Worm (Caenorhabditis elegans) whole organism, L2 larva: ENCODE data around the gene F46F2.3.

ENCODE experiments used
- C34F6.9 ChIP-seq: fragments of 150-350 bp; optimal IDR thresholded peaks from 2 replicates; lab custom pipeline; 2014; ENCODE audit warnings: missing biosample characterization, missing genetic modification characterization
- F13H6.1 ChIP-seq: sonication (generic microtip); optimal IDR thresholded peaks from 2 replicates; lab custom pipeline; 2016; ENCODE audit warnings: missing genetic modification characterization, missing compliant biosample characterization
- R02D3.7 ChIP-seq: fragments of 150-350 bp; optimal IDR thresholded peaks from 2 replicates; lab custom pipeline; 2014; ENCODE audit warnings: missing biosample characterization, missing genetic modification characterization
- Y55F3AM.14 ChIP-seq: fragments of 200-800 bp; sonication (Bioruptor generic); optimal IDR thresholded peaks from 2 replicates; lab custom pipeline; 2018; ENCODE audit warnings: mild to moderate bottlenecking, missing genetic modification characterization, missing compliant biosample characterization
- ZK546.5 ChIP-seq: sonication (generic microtip); optimal IDR thresholded peaks from 2 replicates; lab custom pipeline; 2017; ENCODE audit warnings: missing biosample characterization, missing genetic modification characterization
- alr-1 ChIP-seq: fragments of 150-350 bp; optimal IDR thresholded peaks from 2 replicates; lab custom pipeline; 2014; ENCODE audit warnings: missing biosample characterization, missing genetic modification characterization
- aly-2 ChIP-seq: fragments of 150-350 bp; optimal IDR thresholded peaks from 2 replicates; lab custom pipeline; 2014; ENCODE audit warnings: missing biosample characterization, missing genetic modification characterization
- ama-1 ChIP-seq: fragments of 150-350 bp; optimal IDR thresholded peaks from 2 replicates; lab custom pipeline; 2018; ENCODE audit warnings: inconsistent platforms
- blmp-1 ChIP-seq: sonication (generic microtip); optimal IDR thresholded peaks from 2 replicates; lab custom pipeline; 2017; ENCODE audit warnings: missing genetic modification characterization, mild to moderate bottlenecking, missing compliant biosample characterization, antibody characterized with exemption, moderate library complexity; ENCODE audit not compliant: insufficient read depth
- ceh-82 ChIP-seq: fragments of 150-350 bp; optimal IDR thresholded peaks from 2 replicates; lab custom pipeline; 2014; ENCODE audit warnings: missing biosample characterization, missing genetic modification characterization
- crh-2 ChIP-seq: sonication (generic microtip); optimal IDR thresholded peaks from 2 replicates; lab custom pipeline; 2017; ENCODE audit warnings: missing biosample characterization, missing genetic modification characterization
- egl-27 ChIP-seq: sonication (generic microtip); optimal IDR thresholded peaks from 3 replicates; lab custom pipeline; 2017; ENCODE audit warnings: missing biosample characterization, missing genetic modification reagents, missing genetic modification characterization
- elt-1 ChIP-seq: fragments of 150-350 bp; optimal IDR thresholded peaks from 2 replicates; lab custom pipeline; 2014; ENCODE audit warnings: missing biosample characterization, missing genetic modification characterization
- fos-1 ChIP-seq: fragments of 150-350 bp; optimal IDR thresholded peaks from 2 replicates; lab custom pipeline; 2014; ENCODE audit warnings: missing biosample characterization, missing genetic modification characterization
- lin-11 ChIP-seq: fragments of 150-350 bp; sonication (generic microtip); optimal IDR thresholded peaks from 2 replicates; lab custom pipeline; 2014; ENCODE audit warnings: missing biosample characterization, missing genetic modification characterization, inconsistent platforms, mixed read lengths
- lin-39 ChIP-seq: fragments of 150-350 bp; optimal IDR thresholded peaks from 2 replicates; lab custom pipeline; 2014; ENCODE audit warnings: missing biosample characterization, missing genetic modification reagents, missing genetic modification characterization
- lsy-2 ChIP-seq, 2 experiments: fragments of 150-350 bp in 1 of 2; sonication (generic microtip) in 1 of 2; optimal IDR thresholded peaks; 2 replicates each; lab custom pipeline; 2014 to 2017; ENCODE audit warnings: missing biosample characterization in 2 of 2, missing genetic modification characterization in 2 of 2
- mab-5 ChIP-seq: fragments of 150-350 bp; optimal IDR thresholded peaks from 2 replicates; lab custom pipeline; 2014; ENCODE audit warnings: missing biosample characterization, missing genetic modification characterization
- mbf-1 ChIP-seq: sonication (generic microtip); optimal IDR thresholded peaks from 2 replicates; lab custom pipeline; 2017; ENCODE audit warnings: missing biosample characterization, missing genetic modification characterization
- mdl-1 ChIP-seq, 2 experiments: fragments of 150-350 bp in 1 of 2; sonication (generic microtip) in 1 of 2; optimal IDR thresholded peaks; 2 replicates each; lab custom pipeline; 2017; ENCODE audit warnings: missing biosample characterization in 2 of 2, missing genetic modification characterization in 2 of 2
- nhr-10 ChIP-seq: sonication (generic microtip); optimal IDR thresholded peaks from 2 replicates; lab custom pipeline; 2017; ENCODE audit warnings: missing biosample characterization, missing genetic modification characterization
- nhr-12 ChIP-seq: fragments of 150-350 bp; optimal IDR thresholded peaks from 2 replicates; lab custom pipeline; 2014; ENCODE audit warnings: missing biosample characterization, missing genetic modification characterization
- nhr-129 ChIP-seq: fragments of 150-350 bp; optimal IDR thresholded peaks from 2 replicates; lab custom pipeline; 2014; ENCODE audit warnings: missing biosample characterization, missing genetic modification characterization
- nhr-23 ChIP-seq: fragments of 150-350 bp; optimal IDR thresholded peaks from 2 replicates; lab custom pipeline; 2014; ENCODE audit warnings: missing biosample characterization, missing genetic modification reagents, missing genetic modification characterization
- nhr-237 ChIP-seq: fragments of 150-350 bp; optimal IDR thresholded peaks from 2 replicates; lab custom pipeline; 2014; ENCODE audit warnings: missing biosample characterization, missing genetic modification characterization
- nhr-25 ChIP-seq: fragments of 150-350 bp; sonication (generic microtip); optimal IDR thresholded peaks from 3 replicates; lab custom pipeline; 2014; ENCODE audit warnings: missing biosample characterization, missing genetic modification characterization
- nhr-6 ChIP-seq: fragments of 150-350 bp; optimal IDR thresholded peaks from 2 replicates; lab custom pipeline; 2014; ENCODE audit warnings: missing biosample characterization, missing genetic modification characterization
- peb-1 ChIP-seq: fragments of 150-350 bp; optimal IDR thresholded peaks from 2 replicates; lab custom pipeline; 2014; ENCODE audit warnings: missing biosample characterization, missing genetic modification characterization
- sem-4 ChIP-seq: fragments of 150-350 bp; optimal IDR thresholded peaks from 2 replicates; lab custom pipeline; 2014; ENCODE audit warnings: missing biosample characterization, missing genetic modification reagents, missing genetic modification characterization
- sma-3 ChIP-seq: sonication (generic microtip); optimal IDR thresholded peaks from 2 replicates; lab custom pipeline; 2016; ENCODE audit warnings: missing genetic modification reagents, missing genetic modification characterization, missing compliant biosample characterization
- sma-9 ChIP-seq, 2 experiments: fragments of 150-350 bp in 1 of 2; sonication (generic microtip) in 1 of 2; optimal IDR thresholded peaks; 2 replicates each; lab custom pipeline; 2014 to 2016; ENCODE audit warnings: missing genetic modification characterization in 2 of 2, mild to moderate bottlenecking in 1 of 2, missing biosample characterization in 1 of 2, missing compliant biosample characterization in 1 of 2, missing genetic modification reagents in 1 of 2, moderate library complexity in 1 of 2
- unc-39 ChIP-seq: fragments of 150-350 bp; optimal IDR thresholded peaks from 2 replicates; lab custom pipeline; 2014; ENCODE audit warnings: missing biosample characterization, missing genetic modification characterization
- unc-55 ChIP-seq: fragments of 150-350 bp; sonication (generic microtip); optimal IDR thresholded peaks from 3 replicates; lab custom pipeline; 2014; ENCODE audit warnings: missing biosample characterization, missing genetic modification reagents, missing genetic modification characterization
- zag-1 ChIP-seq: fragments of 150-350 bp; optimal IDR thresholded peaks from 2 replicates; lab custom pipeline; 2014; ENCODE audit warnings: missing biosample characterization, missing genetic modification characterization
- ztf-1 ChIP-seq: fragments of 200-800 bp; sonication (Bioruptor generic); conservative IDR thresholded peaks from 2 replicates; pipeline ENCODE4 v1.3.6; 2022; ENCODE audit warnings: missing genetic modification characterization, missing compliant biosample characterization

Gene F46F2.3

ce11 chrX:15272925-15273324, 12.8 kb upstream of the F46F2.3 start:
- TF ChIP-seq unc-39 (tag; lab: Kevin White, UChicago) (no peak), sma-9 (GFP tag; optimal IDR thresholded peaks at IDR 0.05; lab: Kevin White, UChicago) (no peak), sma-9 (tag; optimal IDR thresholded peaks at IDR 0.05; lab: Kevin White, UChicago) (no peak), nhr-25 (tag; lab: Kevin White, UChicago) (peak; percentile 76), mdl-1 (tag; optimal IDR thresholded peaks at IDR 0.05; lab: Kevin White, UChicago) (no peak), unc-55 (no peak), blmp-1 (tag; lab: Kevin White, UChicago) (peak; percentile 93), F13H6.1 (peak; percentile 0), lsy-2 (tag; optimal IDR thresholded peaks at IDR 0.05; lab: Kevin White, UChicago) (no peak), sem-4 (tag; lab: Kevin White, UChicago) (no peak), elt-1 (no peak), egl-27 (tag; lab: Kevin White, UChicago) (no peak)

- no peak for TF ChIP-seq peb-1 (tag; lab: Kevin White, UChicago)
- no peak for TF ChIP-seq crh-2 (tag; lab: Kevin White, UChicago)
- no peak for TF ChIP-seq fos-1
- no peak for TF ChIP-seq sem-4 (tag; lab: Kevin White, UChicago)
- TF ChIP-seq nhr-23 (tag; lab: Kevin White, UChicago) = no peak
- TF ChIP-seq mab-5 (tag; lab: Kevin White, UChicago) = no peak
- no peak for TF ChIP-seq egl-27 (tag; lab: Kevin White, UChicago)
- TF ChIP-seq unc-39 (tag; lab: Kevin White, UChicago) = no peak
- no peak for TF ChIP-seq mbf-1 (tag; lab: Kevin White, UChicago)
- TF ChIP-seq R02D3.7 = no peak
- no peak for TF ChIP-seq ama-1
- TF ChIP-seq ceh-82 (tag; lab: Kevin White, UChicago) = no peak
- TF ChIP-seq C34F6.9 (tag; lab: Kevin White, UChicago) = no peak
- TF ChIP-seq nhr-12 (tag; lab: Kevin White, UChicago) = no peak
- no peak for TF ChIP-seq ZK546.5 (tag; lab: Kevin White, UChicago)
- no peak for TF ChIP-seq nhr-237 (tag; lab: Kevin White, UChicago)
- no peak for TF ChIP-seq lin-11 (tag; lab: Kevin White, UChicago)
- no peak for TF ChIP-seq aly-2 (tag; lab: Kevin White, UChicago)
Measured at ce11 chrX:15270656-15271055, 10.6 kb upstream of the F46F2.3 start.

ce11 chrX:15268461-15268860, 8.4 kb upstream of the F46F2.3 start:
- TF ChIP-seq lin-11 (tag; lab: Kevin White, UChicago) (no peak), C34F6.9 (tag; lab: Kevin White, UChicago) (no peak), nhr-10 (no peak), elt-1 (no peak), Y55F3AM.14 (no peak), aly-2 (tag; lab: Kevin White, UChicago) (no peak), alr-1 (tag; lab: Kevin White, UChicago) (no peak), mab-5 (tag; lab: Kevin White, UChicago) (no peak), nhr-25 (tag; lab: Kevin White, UChicago) (no peak), nhr-6 (no peak), peb-1 (tag; lab: Kevin White, UChicago) (no peak), blmp-1 (tag; lab: Kevin White, UChicago) (no peak), sma-9 (GFP tag; optimal IDR thresholded peaks at IDR 0.05; lab: Kevin White, UChicago) (no peak), sma-9 (tag; optimal IDR thresholded peaks at IDR 0.05; lab: Kevin White, UChicago) (no peak)

- no peak for TF ChIP-seq lin-11 (tag; lab: Kevin White, UChicago)
- no peak for TF ChIP-seq blmp-1 (tag; lab: Kevin White, UChicago)
- no peak for TF ChIP-seq nhr-12 (tag; lab: Kevin White, UChicago)
- TF ChIP-seq sem-4 (tag; lab: Kevin White, UChicago) = peak; percentile 48
- no peak for TF ChIP-seq ztf-1
- no peak for TF ChIP-seq nhr-6
- TF ChIP-seq lin-39 (tag; lab: Kevin White, UChicago) = no peak
- TF ChIP-seq zag-1 (tag; lab: Kevin White, UChicago) = no peak
- TF ChIP-seq nhr-129 = no peak
- TF ChIP-seq ama-1 = no peak
- peak; percentile 40 for TF ChIP-seq sma-9 (GFP tag; optimal IDR thresholded peaks at IDR 0.05; lab: Kevin White, UChicago)
- TF ChIP-seq sma-9 (tag; optimal IDR thresholded peaks at IDR 0.05; lab: Kevin White, UChicago) = no peak
- no peak for TF ChIP-seq peb-1 (tag; lab: Kevin White, UChicago)
- peak; percentile 11 for TF ChIP-seq sma-3 (GFP tag; lab: Kevin White, UChicago)
- TF ChIP-seq, all 48 proteins: peak for 3
Measured at ce11 chrX:15264593-15264992, 4.5 kb upstream of the F46F2.3 start.
